Worm (Caenorhabditis elegans) whole organism, late embryonic: ENCODE results near the gene scl-8.

Experiments used
- K02D7.2 ChIP-seq: sonication (generic microtip); optimal IDR thresholded peaks from 2 replicates; lab custom pipeline; 2017; ENCODE audit warnings: mild to moderate bottlenecking, missing genetic modification characterization, missing compliant biosample characterization
- K09A11.1 ChIP-seq: sonication (generic microtip); optimal IDR thresholded peaks from 2 replicates; lab custom pipeline; 2017; ENCODE audit warnings: antibody characterized with exemption, mild to moderate bottlenecking, missing genetic modification characterization, missing compliant biosample characterization; ENCODE audit not compliant: insufficient read depth
- ama-1 ChIP-seq: fragments of 150-350 bp; optimal IDR thresholded peaks from 2 replicates; lab custom pipeline; 2014
- ceh-19 ChIP-seq: fragments of 200-800 bp; sonication (Bioruptor generic); optimal IDR thresholded peaks from 2 replicates; lab custom pipeline; 2018; ENCODE audit warnings: mild to moderate bottlenecking, missing genetic modification characterization, missing compliant biosample characterization
- ceh-22 ChIP-seq: sonication (generic microtip); optimal IDR thresholded peaks from 2 replicates; lab custom pipeline; 2017; ENCODE audit warnings: missing biosample characterization, missing genetic modification characterization
- ceh-45 ChIP-seq: fragments of 200-800 bp; sonication (Bioruptor generic); IDR thresholded peaks from 2 replicates; pipeline ENCODE4 v1.3.6; 2022; ENCODE audit warnings: missing genetic modification reagents, missing genetic modification characterization, missing compliant biosample characterization
- ceh-48 ChIP-seq: sonication (generic microtip); optimal IDR thresholded peaks from 2 replicates; lab custom pipeline; 2016; ENCODE audit warnings: missing genetic modification characterization, inconsistent platforms, missing compliant biosample characterization
- ceh-9 ChIP-seq: sonication (generic microtip); optimal IDR thresholded peaks from 2 replicates; lab custom pipeline; 2016; ENCODE audit warnings: mild to moderate bottlenecking, missing genetic modification characterization, inconsistent platforms, missing compliant biosample characterization
- che-1 ChIP-seq: sonication (generic microtip); optimal IDR thresholded peaks from 2 replicates; lab custom pipeline; 2016; ENCODE audit warnings: mild to moderate bottlenecking, missing genetic modification characterization, missing compliant biosample characterization
- dmd-4 ChIP-seq: sonication (generic microtip); optimal IDR thresholded peaks from 2 replicates; lab custom pipeline; 2016; ENCODE audit warnings: borderline replicate concordance, missing genetic modification characterization, missing compliant biosample characterization
- elt-4 ChIP-seq: sonication (generic microtip); optimal IDR thresholded peaks from 2 replicates; lab custom pipeline; 2016; ENCODE audit warnings: missing genetic modification characterization, missing compliant biosample characterization
- eyg-1 ChIP-seq: sonication (generic microtip); optimal IDR thresholded peaks from 2 replicates; lab custom pipeline; 2016; ENCODE audit warnings: missing genotype, missing genetic modification characterization, missing compliant biosample characterization
- fax-1 ChIP-seq: sonication (generic microtip); optimal IDR thresholded peaks from 2 replicates; lab custom pipeline; 2016; ENCODE audit warnings: missing genotype, missing genetic modification characterization, missing compliant biosample characterization
- fkh-6 ChIP-seq: sonication (generic microtip); optimal IDR thresholded peaks from 2 replicates; lab custom pipeline; 2016; ENCODE audit warnings: missing genetic modification characterization, missing compliant biosample characterization
- gmeb-2 ChIP-seq: sonication (generic microtip); optimal IDR thresholded peaks from 2 replicates; lab custom pipeline; 2016; ENCODE audit warnings: missing genetic modification characterization, inconsistent platforms, missing compliant biosample characterization
- hlh-15 ChIP-seq: sonication (generic microtip); optimal IDR thresholded peaks from 2 replicates; lab custom pipeline; 2016; ENCODE audit warnings: missing genetic modification characterization, missing compliant biosample characterization
- hlh-8 ChIP-seq: sonication (generic microtip); optimal IDR thresholded peaks from 2 replicates; lab custom pipeline; 2016; ENCODE audit warnings: missing genotype, missing genetic modification characterization, missing compliant biosample characterization
- lim-6 ChIP-seq: sonication (generic microtip); optimal IDR thresholded peaks from 2 replicates; lab custom pipeline; 2016; ENCODE audit warnings: missing genetic modification characterization, missing compliant biosample characterization
- lin-11 ChIP-seq: fragments of 200-800 bp; sonication (Bioruptor generic); optimal IDR thresholded peaks from 2 replicates; lab custom pipeline; 2018; ENCODE audit warnings: mild to moderate bottlenecking, missing genetic modification characterization, missing compliant biosample characterization
- mec-3 ChIP-seq: sonication (generic microtip); optimal IDR thresholded peaks from 2 replicates; lab custom pipeline; 2016; ENCODE audit warnings: borderline replicate concordance, missing genetic modification characterization, missing compliant biosample characterization
- nfya-1 ChIP-seq: sonication (generic microtip); optimal IDR thresholded peaks from 2 replicates; lab custom pipeline; 2017; ENCODE audit warnings: missing genetic modification characterization, mild to moderate bottlenecking, missing compliant biosample characterization, antibody characterized with exemption, moderate library complexity
- nhr-11 ChIP-seq: fragments of 150-350 bp; optimal IDR thresholded peaks from 2 replicates; lab custom pipeline; 2014; ENCODE audit warnings: missing biosample characterization, missing genetic modification characterization
- odd-2 ChIP-seq: sonication (generic microtip); optimal IDR thresholded peaks from 2 replicates; lab custom pipeline; 2017; ENCODE audit warnings: antibody characterized with exemption, mild to moderate bottlenecking, missing genetic modification characterization, missing compliant biosample characterization
- pat-9 ChIP-seq: fragments of 200-800 bp; sonication (Bioruptor generic); optimal IDR thresholded peaks from 2 replicates; lab custom pipeline; 2018; ENCODE audit warnings: mild to moderate bottlenecking, missing genetic modification characterization, moderate library complexity, missing compliant biosample characterization
- pha-4 ChIP-seq: fragments of 150-350 bp; optimal IDR thresholded peaks from 2 replicates; lab custom pipeline; 2018; ENCODE audit warnings: missing biosample characterization, missing genetic modification reagents, missing genetic modification characterization
- pros-1 ChIP-seq: fragments of 150-350 bp; optimal IDR thresholded peaks from 2 replicates; lab custom pipeline; 2014; ENCODE audit warnings: missing biosample characterization, missing genetic modification reagents, missing genetic modification characterization
- sox-2 ChIP-seq: fragments of 200-800 bp; sonication (Bioruptor generic); IDR thresholded peaks from 2 replicates; pipeline ENCODE4 v1.3.6; 2022; ENCODE audit warnings: missing genetic modification reagents, missing genetic modification characterization, missing compliant biosample characterization
- syd-9 ChIP-seq: sonication (generic microtip); optimal IDR thresholded peaks from 2 replicates; lab custom pipeline; 2016; ENCODE audit warnings: mild to moderate bottlenecking, missing genetic modification characterization, moderate library complexity, missing compliant biosample characterization
- tbx-7 ChIP-seq: sonication (generic microtip); optimal IDR thresholded peaks from 2 replicates; lab custom pipeline; 2016; ENCODE audit warnings: missing genotype, missing genetic modification characterization, missing compliant biosample characterization
- ttx-3 ChIP-seq: sonication (generic microtip); optimal IDR thresholded peaks from 2 replicates; lab custom pipeline; 2016; ENCODE audit warnings: missing genetic modification reagents, missing genetic modification characterization, missing compliant biosample characterization
- unc-42 ChIP-seq: sonication (generic microtip); optimal IDR thresholded peaks from 2 replicates; lab custom pipeline; 2016; ENCODE audit warnings: missing genotype, missing genetic modification characterization, missing compliant biosample characterization
- zip-5 ChIP-seq: sonication (generic microtip); optimal IDR thresholded peaks from 2 replicates; lab custom pipeline; 2016; ENCODE audit warnings: missing genetic modification characterization, missing compliant biosample characterization
- ztf-16 ChIP-seq: sonication (generic microtip); optimal IDR thresholded peaks from 2 replicates; lab custom pipeline; 2017; ENCODE audit warnings: missing genetic modification characterization, missing compliant biosample characterization

The scl-8 gene

DNA sequence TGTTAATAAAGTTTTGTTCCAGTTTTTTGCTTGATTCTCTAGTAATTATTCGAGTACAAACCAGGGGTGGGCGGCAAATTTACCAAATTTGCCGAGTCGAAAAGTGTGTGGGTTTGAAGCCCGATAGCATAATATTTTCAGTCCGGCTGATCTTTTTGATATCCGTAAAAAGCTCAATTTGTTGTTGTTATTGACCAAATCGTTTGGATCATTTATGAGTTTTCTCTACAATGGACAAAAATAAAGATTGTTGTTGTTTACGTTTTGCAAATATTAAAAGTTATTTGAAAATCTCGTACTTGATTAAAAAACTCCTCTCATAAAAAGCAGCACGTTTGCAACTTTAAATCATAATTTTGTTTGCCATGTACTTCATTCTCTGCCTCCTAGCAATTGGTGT lies 15.5 kb upstream of the scl-8 start, which contains the start of gene scl-1:
scl-1 (plus strand) TSS at position 301 of the 400 bp plus-strand sequence.
- TF ChIP-seq pros-1 (tag; lab: Kevin White, UChicago) = no peak
- no peak for TF ChIP-seq zip-5
- TF ChIP-seq fax-1 (tag; lab: Kevin White, UChicago) = no peak
- TF ChIP-seq ceh-22 (tag; lab: Kevin White, UChicago) = no peak
- TF ChIP-seq ceh-45 (GFP tag; lab: Robert Waterston, UW) = no peak
- no peak for TF ChIP-seq ceh-48

DNA sequence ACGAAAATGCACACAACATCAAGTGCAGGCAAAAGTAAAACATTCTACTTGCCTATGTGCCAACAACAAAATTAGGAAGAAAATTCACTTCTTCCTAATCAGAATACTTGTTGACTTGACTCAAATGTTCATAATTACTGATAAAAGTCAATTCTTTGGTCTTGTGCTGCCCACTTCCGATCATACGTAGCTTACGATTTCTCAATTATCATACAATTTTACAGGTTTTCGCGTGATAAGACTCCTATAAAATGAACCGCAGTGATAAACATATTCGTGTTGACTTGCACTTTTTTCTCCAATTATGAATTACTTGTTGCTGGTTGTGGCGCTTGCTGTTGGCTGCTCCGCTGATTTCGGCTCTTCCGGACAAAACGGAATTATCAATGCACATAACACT lies 14.1 kb upstream of the scl-8 start, which contains the start of gene scl-2:
scl-2 (plus strand) TSS at position 293 of the 400 bp plus-strand sequence.
- no peak for TF ChIP-seq odd-2 (tag; lab: Kevin White, UChicago)
- TF ChIP-seq che-1 = no peak

DNA sequence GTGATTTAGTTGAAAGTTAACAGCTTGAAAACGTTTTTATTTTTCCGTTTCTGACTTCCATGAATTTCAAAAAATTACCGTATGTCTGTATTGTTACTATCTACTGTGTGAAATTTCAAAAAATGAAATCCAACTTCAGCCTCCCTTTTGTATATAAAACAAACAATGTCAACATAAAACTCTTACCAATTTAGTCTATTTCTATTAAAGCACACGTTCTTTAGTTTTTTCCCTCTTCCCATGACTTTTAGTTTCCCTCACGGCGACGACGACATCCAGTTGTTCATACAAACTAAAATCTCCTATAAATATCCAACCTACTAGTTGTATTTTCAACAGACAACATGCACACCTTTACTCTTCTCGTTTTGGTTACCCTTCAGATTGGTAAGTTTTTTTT lies 12.3 kb upstream of the scl-8 start, which contains the start of gene scl-3:
scl-3 (plus strand) TSS at position 301 of the 400 bp plus-strand sequence.
- TF ChIP-seq eyg-1 = no peak
- no peak for TF ChIP-seq ama-1 (lab: Kevin White, UChicago)
- no peak for TF ChIP-seq lim-6 (tag; lab: Kevin White, UChicago)
- no peak for TF ChIP-seq nfya-1 (tag; lab: Kevin White, UChicago)
- no peak for TF ChIP-seq hlh-15 (tag; lab: Kevin White, UChicago)
- TF ChIP-seq ceh-45 (GFP tag; lab: Robert Waterston, UW) = no peak
- no peak for TF ChIP-seq K09A11.1 (tag; lab: Kevin White, UChicago)
- no peak for TF ChIP-seq lin-11 (tag; lab: Kevin White, UChicago)
- no peak for TF ChIP-seq ztf-16 (tag; lab: Kevin White, UChicago)
- no peak for TF ChIP-seq K02D7.2 (tag; lab: Kevin White, UChicago)
- no peak for TF ChIP-seq syd-9 (tag; lab: Kevin White, UChicago)
- TF ChIP-seq fkh-6 (tag; lab: Kevin White, UChicago) = no peak
- TF ChIP-seq gmeb-2 = no peak
- no peak for TF ChIP-seq mec-3 (tag; lab: Kevin White, UChicago)
- no peak for TF ChIP-seq hlh-8 (tag; lab: Kevin White, UChicago)
- no peak for TF ChIP-seq ttx-3 (tag; lab: Kevin White, UChicago)

DNA sequence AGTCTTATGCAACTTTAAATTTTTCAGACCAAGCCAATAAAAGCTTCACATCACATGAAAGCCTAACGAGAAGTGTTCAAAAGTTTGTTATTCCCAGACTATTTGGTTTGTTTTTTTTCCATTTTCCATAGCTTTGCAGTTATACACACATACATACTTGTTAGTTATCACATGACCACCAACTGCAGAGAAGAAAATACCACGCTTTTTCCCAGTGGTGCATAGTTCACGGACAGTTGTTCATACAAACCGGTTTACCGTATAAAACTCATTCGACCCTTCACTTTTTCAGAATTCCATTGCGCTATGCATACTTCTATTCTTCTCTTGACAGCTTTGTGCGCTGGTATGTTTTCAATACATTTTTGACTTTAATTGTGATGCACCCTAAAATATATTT lies 7.8 kb upstream of the scl-8 start, which contains the start of gene scl-5:
scl-5 (plus strand) TSS at position 301 of the 400 bp plus-strand sequence.
- TF ChIP-seq ztf-16 (tag; lab: Kevin White, UChicago) = no peak
- no peak for TF ChIP-seq ceh-19
- TF ChIP-seq pat-9 (tag; lab: Kevin White, UChicago) = no peak
- no peak for TF ChIP-seq tbx-7 (tag; lab: Kevin White, UChicago)
- no peak for TF ChIP-seq ttx-3 (tag; lab: Kevin White, UChicago)
- no peak for TF ChIP-seq pros-1 (tag; lab: Kevin White, UChicago)
- TF ChIP-seq lim-6 (tag; lab: Kevin White, UChicago) = no peak
- TF ChIP-seq unc-42 (tag; lab: Kevin White, UChicago) = no peak
- no peak for TF ChIP-seq pha-4 (tag; lab: Kevin White, UChicago)

DNA sequence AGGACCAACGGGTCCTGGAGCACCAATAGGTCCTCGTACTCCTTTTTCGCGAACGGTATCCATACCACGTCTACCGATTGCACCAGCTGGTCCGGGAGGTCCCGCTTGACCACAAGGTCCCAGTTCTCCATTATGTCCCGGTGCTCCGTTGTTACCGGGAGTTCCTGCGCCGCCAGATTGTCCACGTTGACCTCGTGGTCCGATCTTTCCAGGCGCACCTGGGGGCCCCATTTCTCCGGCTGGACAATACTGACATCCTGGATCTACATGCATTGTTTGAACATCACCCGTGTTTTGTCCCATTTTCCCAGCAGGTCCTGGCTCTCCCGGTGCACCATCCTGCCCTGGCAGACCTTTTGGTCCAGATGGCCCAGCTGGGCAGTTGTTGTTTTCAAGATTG lies 5.5 kb upstream of the scl-8 start:
- no peak for TF ChIP-seq che-1
- TF ChIP-seq dmd-4 = no peak
- TF ChIP-seq pros-1 (tag; lab: Kevin White, UChicago) = no peak
- no peak for TF ChIP-seq nhr-11 (tag; lab: Kevin White, UChicago)
- peak; percentile 37 for TF ChIP-seq elt-4 (tag; lab: Kevin White, UChicago)
- no peak for TF ChIP-seq ceh-9 (tag; lab: Kevin White, UChicago)
- no peak for TF ChIP-seq sox-2 (GFP tag; lab: Robert Waterston, UW)
- TF ChIP-seq, all 69 proteins: peak for 1
